Worm (Caenorhabditis elegans) whole organism, midembryonic: Measurements from ENCODE around the gene baf-1.

Experiments used
- T22C8.4 ChIP-seq: fragments of 200-800 bp; sonication (Bioruptor generic); IDR thresholded peaks from 2 replicates; pipeline ENCODE4 v1.3.6; 2022; ENCODE audit warnings: missing genetic modification characterization, missing compliant biosample characterization
- cog-1 ChIP-seq: sonication (generic microtip); optimal IDR thresholded peaks from 2 replicates; lab custom pipeline; 2016; ENCODE audit warnings: missing genetic modification characterization, missing compliant biosample characterization
- klf-2 ChIP-seq: fragments of 200-800 bp; sonication (Bioruptor generic); conservative IDR thresholded peaks from 2 replicates; pipeline ENCODE4 v1.3.6; 2022; ENCODE audit warnings: missing genetic modification reagents, missing genetic modification characterization, missing compliant biosample characterization
- med-1 ChIP-seq: sonication (generic microtip); optimal IDR thresholded peaks from 2 replicates; lab custom pipeline; 2017; ENCODE audit warnings: missing genetic modification characterization, mild to moderate bottlenecking, missing compliant biosample characterization, antibody characterized with exemption, missing genetic modification reagents; ENCODE audit not compliant: insufficient read depth
- ref-1 ChIP-seq: fragments of 200-800 bp; sonication (Bioruptor generic); conservative IDR thresholded peaks from 2 replicates; pipeline ENCODE4 v1.3.6; 2022; ENCODE audit warnings: missing genetic modification reagents, missing genetic modification characterization, missing compliant biosample characterization
- tab-1 ChIP-seq: fragments of 200-800 bp; sonication (Bioruptor generic); IDR thresholded peaks from 2 replicates; pipeline ENCODE4 v1.3.6; 2022; ENCODE audit warnings: missing genetic modification characterization, missing compliant biosample characterization
- ztf-23 ChIP-seq: fragments of 200-800 bp; sonication (Bioruptor generic); IDR thresholded peaks from 2 replicates; pipeline ENCODE4 v1.3.6; 2022; ENCODE audit warnings: missing genetic modification reagents, missing genetic modification characterization, missing compliant biosample characterization
- ztf-29 ChIP-seq: fragments of 200-800 bp; sonication (Bioruptor generic); IDR thresholded peaks from 2 replicates; pipeline ENCODE4 v1.3.6; 2022; ENCODE audit warnings: missing genetic modification reagents, missing genetic modification characterization, missing compliant biosample characterization

DNA sequence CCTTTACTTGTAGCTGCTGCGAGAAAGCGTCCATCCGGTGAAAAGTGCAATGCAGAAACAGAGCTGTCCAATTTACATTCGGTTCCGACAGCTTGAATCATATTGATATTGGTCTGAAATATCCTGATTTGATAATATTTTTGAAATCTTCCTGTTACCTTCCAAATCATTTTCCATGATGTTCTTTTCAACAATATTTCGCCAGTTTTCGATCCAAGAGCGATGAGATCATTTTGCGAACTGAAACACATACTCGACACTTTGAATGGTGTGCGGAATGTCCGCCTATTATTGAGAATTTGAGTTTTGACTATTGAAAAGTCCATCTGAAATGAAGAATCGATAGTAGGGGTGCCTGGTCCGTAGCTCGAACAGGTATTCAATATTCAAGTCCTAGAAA lies 26.1 kb upstream of the baf-1 start, which contains the start of gene emb-30:
- no peak for TF ChIP-seq cog-1 (tag; lab: Kevin White, UChicago)
- TF ChIP-seq klf-2 (GFP tag; lab: Robert Waterston, UW), result no peak
- TF ChIP-seq ref-1 (GFP tag; lab: Robert Waterston, UW), result no peak
- no peak for TF ChIP-seq ztf-23 (GFP tag; lab: Robert Waterston, UW)
- TF ChIP-seq med-1 (GFP tag; lab: Kevin White, UChicago), result no peak
- TF ChIP-seq ztf-29 (GFP tag; lab: Robert Waterston, UW), result no peak
- no peak for TF ChIP-seq T22C8.4 (GFP tag; lab: Robert Waterston, UW)
- TF ChIP-seq tab-1, result no peak
